Fruit fly (Drosophila melanogaster) whole organism, embryonic: Measurements from ENCODE around the gene CG43901.

Experiments
- Adf1 ChIP-seq: fragments of 200-800 bp; sonication (Bioruptor generic); IDR thresholded peaks from 2 replicates; pipeline ENCODE4 v1.3.6; 2022; ENCODE audit warnings: missing biosample characterization, missing genetic modification characterization
- Atf-2 ChIP-seq: fragments of 200-800 bp; sonication (Bioruptor generic); optimal IDR thresholded peaks from 2 replicates; lab custom pipeline; 2016; ENCODE audit warnings: missing biosample characterization, missing genetic modification characterization
- Atf6 ChIP-seq: fragments of 200-800 bp; sonication (Bioruptor generic); IDR thresholded peaks from 2 replicates; pipeline ENCODE4 v1.3.6; 2022; ENCODE audit warnings: missing biosample characterization, missing genetic modification characterization
- Bgb ChIP-seq: fragments of 200-800 bp; sonication (Bioruptor generic); IDR thresholded peaks from 2 replicates; pipeline ENCODE4 v1.3.6; 2022; ENCODE audit warnings: missing biosample characterization, missing genetic modification characterization; ENCODE audit not compliant: partially characterized antibody
- CG10543 ChIP-seq: fragments of 200-800 bp; sonication (Bioruptor generic); optimal IDR thresholded peaks from 3 replicates; lab custom pipeline; 2017; ENCODE audit warnings: missing biosample characterization, mild to moderate bottlenecking, missing genetic modification characterization, moderate library complexity
- CG10565 ChIP-seq: fragments of 200-800 bp; sonication (Bioruptor generic); optimal IDR thresholded peaks from 3 replicates; lab custom pipeline; 2016; ENCODE audit warnings: missing biosample characterization, mild to moderate bottlenecking, missing genetic modification characterization
- CG11504 ChIP-seq: fragments of 200-800 bp; sonication (Bioruptor generic); optimal IDR thresholded peaks from 3 replicates; lab custom pipeline; 2019; ENCODE audit warnings: missing biosample characterization, mild to moderate bottlenecking, missing genetic modification characterization, moderate library complexity
- CG12391 ChIP-seq: fragments of 200-800 bp; sonication (Bioruptor generic); optimal IDR thresholded peaks from 3 replicates; lab custom pipeline; 2018; ENCODE audit warnings: missing biosample characterization, mild to moderate bottlenecking, missing genetic modification characterization, moderate library complexity
- CG13424 ChIP-seq: fragments of 200-800 bp; sonication (Bioruptor generic); optimal IDR thresholded peaks from 2 replicates; lab custom pipeline; 2019; ENCODE audit warnings: missing biosample characterization, mild to moderate bottlenecking, missing genetic modification characterization, moderate library complexity
- CG14441 ChIP-seq: fragments of 200-800 bp; sonication (Bioruptor generic); IDR thresholded peaks from 2 replicates; pipeline ENCODE4 v1.3.6; 2022; ENCODE audit warnings: missing biosample characterization, missing genetic modification characterization
- CG15269 ChIP-seq: fragments of 200-800 bp; sonication (Bioruptor generic); optimal IDR thresholded peaks from 2 replicates; lab custom pipeline; 2018; ENCODE audit warnings: missing biosample characterization, mild to moderate bottlenecking, missing genetic modification characterization, moderate library complexity
- CG15696 ChIP-seq: fragments of 200-800 bp; sonication (Bioruptor generic); optimal IDR thresholded peaks from 2 replicates; lab custom pipeline; 2019; ENCODE audit warnings: missing biosample characterization, mild to moderate bottlenecking, missing genetic modification characterization, moderate library complexity
- CG16815 ChIP-seq: fragments of 200-800 bp; sonication (Bioruptor generic); optimal IDR thresholded peaks from 3 replicates; lab custom pipeline; 2017; ENCODE audit warnings: missing biosample characterization, mild to moderate bottlenecking, missing genetic modification characterization
- CG17612 ChIP-seq: fragments of 200-800 bp; sonication (Bioruptor generic); IDR thresholded peaks from 2 replicates; pipeline ENCODE4 v1.3.6; 2022; ENCODE audit warnings: missing biosample characterization, missing genetic modification characterization
- CG3281 ChIP-seq: fragments of 200-800 bp; sonication (Bioruptor generic); optimal IDR thresholded peaks from 3 replicates; lab custom pipeline; 2017; ENCODE audit warnings: missing biosample characterization, mild to moderate bottlenecking, missing genetic modification characterization
- CG6683 ChIP-seq: fragments of 200-800 bp; sonication (Bioruptor generic); optimal IDR thresholded peaks from 2 replicates; lab custom pipeline; 2017; ENCODE audit warnings: missing biosample characterization, mild to moderate bottlenecking, missing genetic modification characterization, missing genetic modification reagents
- CG7271 ChIP-seq: fragments of 200-800 bp; sonication (Bioruptor generic); optimal IDR thresholded peaks from 2 replicates; lab custom pipeline; 2018; ENCODE audit warnings: missing biosample characterization, mild to moderate bottlenecking, missing genetic modification characterization, moderate library complexity
- CG8359 ChIP-seq: fragments of 200-800 bp; sonication (Bioruptor generic); optimal IDR thresholded peaks from 2 replicates; lab custom pipeline; 2017; ENCODE audit warnings: missing biosample characterization, mild to moderate bottlenecking, missing genetic modification characterization, borderline replicate concordance
- CG8765 ChIP-seq: fragments of 200-800 bp; sonication (Bioruptor generic); IDR thresholded peaks from 2 replicates; pipeline ENCODE4 v1.3.6; 2022; ENCODE audit warnings: missing biosample characterization, missing genetic modification characterization
- CG8944 ChIP-seq: fragments of 200-800 bp; sonication (Bioruptor generic); optimal IDR thresholded peaks from 3 replicates; lab custom pipeline; 2016; ENCODE audit warnings: missing biosample characterization, missing genetic modification characterization
- Doc3 ChIP-seq: fragments of 200-800 bp; sonication (Bioruptor generic); IDR thresholded peaks from 3 replicates; pipeline ENCODE4 v1.3.6; 2022; ENCODE audit warnings: missing biosample characterization, missing genetic modification characterization; ENCODE audit not compliant: partially characterized antibody
- E2f1 ChIP-seq: fragments of 200-800 bp; sonication (Bioruptor generic); IDR thresholded peaks from 2 replicates; pipeline ENCODE4 v1.3.6; 2022; ENCODE audit warnings: missing biosample characterization, missing genetic modification characterization
- Lim3 ChIP-seq: fragments of 200-800 bp; sonication (Bioruptor generic); IDR thresholded peaks from 2 replicates; pipeline ENCODE4 v1.3.6; 2022; ENCODE audit warnings: missing biosample characterization, missing genetic modification characterization
- Mrtf ChIP-seq: fragments of 200-800 bp; sonication (Bioruptor generic); IDR thresholded peaks from 3 replicates; pipeline ENCODE4 v1.3.6; 2022; ENCODE audit warnings: missing biosample characterization, missing genetic modification characterization
- Oaz ChIP-seq: fragments of 200-800 bp; sonication (Bioruptor generic); IDR thresholded peaks from 2 replicates; pipeline ENCODE4 v1.3.6; 2022; ENCODE audit warnings: missing biosample characterization, missing genetic modification characterization
- Sin3A ChIP-seq: fragments of >200 bp; optimal IDR thresholded peaks from 2 replicates; lab custom pipeline; 2018
- Ssrp ChIP-seq: fragments of 200-800 bp; sonication (Bioruptor generic); optimal IDR thresholded peaks from 2 replicates; lab custom pipeline; 2018; ENCODE audit warnings: missing biosample characterization, mild to moderate bottlenecking, missing genetic modification characterization, moderate library complexity
- Vsx1 ChIP-seq: fragments of 200-800 bp; sonication (Bioruptor generic); optimal IDR thresholded peaks from 2 replicates; lab custom pipeline; 2017; ENCODE audit warnings: missing biosample characterization, mild to moderate bottlenecking, missing genetic modification characterization, missing genetic modification reagents
- abd-A ChIP-seq: fragments of 200-800 bp; sonication (Bioruptor generic); optimal IDR thresholded peaks from 3 replicates; lab custom pipeline; 2019; ENCODE audit warnings: missing biosample characterization, mild to moderate bottlenecking, missing genetic modification characterization, moderate library complexity
- ato ChIP-seq: fragments of 200-800 bp; sonication (Bioruptor generic); IDR thresholded peaks from 2 replicates; pipeline ENCODE4 v1.3.6; 2022; ENCODE audit warnings: missing biosample characterization, missing genetic modification characterization; ENCODE audit not compliant: partially characterized antibody
- br ChIP-seq: fragments of >200 bp; optimal IDR thresholded peaks from 2 replicates; lab custom pipeline; 2017
- cas ChIP-seq: fragments of 200-800 bp; sonication (Bioruptor generic); IDR thresholded peaks from 2 replicates; pipeline ENCODE4 v1.3.6; 2022; ENCODE audit warnings: missing biosample characterization, missing genetic modification characterization
- chinmo ChIP-seq: fragments of 200-800 bp; sonication (Bioruptor generic); IDR thresholded peaks from 4 replicates; pipeline ENCODE4 v1.3.6; 2022; ENCODE audit warnings: missing biosample characterization, missing genetic modification characterization; ENCODE audit not compliant: partially characterized antibody
- corto ChIP-seq: fragments of 200-800 bp; sonication (Bioruptor generic); optimal IDR thresholded peaks from 2 replicates; lab custom pipeline; 2016; ENCODE audit warnings: missing biosample characterization, mild to moderate bottlenecking, missing genetic modification characterization, moderate library complexity
- croc ChIP-seq: fragments of 200-800 bp; sonication (Bioruptor generic); conservative IDR thresholded peaks from 3 replicates; pipeline ENCODE4 v1.3.6; 2022; ENCODE audit warnings: missing biosample characterization, missing genetic modification characterization
- crp ChIP-seq, 2 experiments: fragments of 200-800 bp; sonication (Bioruptor generic); optimal IDR thresholded peaks; 2 replicates in 1 of 2; 3 replicates in 1 of 2; lab custom pipeline; 2017; ENCODE audit warnings: missing biosample characterization in 2 of 2, missing genetic modification characterization in 2 of 2, mild to moderate bottlenecking in 1 of 2, moderate library complexity in 1 of 2
- dmrt99B ChIP-seq: fragments of 200-800 bp; sonication (Bioruptor generic); optimal IDR thresholded peaks from 2 replicates; lab custom pipeline; 2018; ENCODE audit warnings: missing biosample characterization, mild to moderate bottlenecking, missing genetic modification characterization, moderate library complexity
- emc ChIP-seq: fragments of 200-800 bp; sonication (Bioruptor generic); optimal IDR thresholded peaks from 2 replicates; lab custom pipeline; 2016; ENCODE audit warnings: missing biosample characterization, missing genetic modification characterization
- ewg ChIP-seq: fragments of 200-800 bp; sonication (Bioruptor generic); optimal IDR thresholded peaks from 3 replicates; lab custom pipeline; 2017; ENCODE audit warnings: mild to moderate bottlenecking, missing biosample characterization, missing genetic modification reagents, missing genetic modification characterization
- fd96Cb ChIP-seq: fragments of 200-800 bp; sonication (Bioruptor generic); optimal IDR thresholded peaks from 2 replicates; lab custom pipeline; 2018; ENCODE audit warnings: missing biosample characterization, mild to moderate bottlenecking, missing genetic modification characterization, moderate library complexity
- mld ChIP-seq: fragments of 200-800 bp; sonication (Bioruptor generic); IDR thresholded peaks from 3 replicates; pipeline ENCODE4 v1.3.6; 2022; ENCODE audit warnings: missing biosample characterization, missing genetic modification characterization; ENCODE audit not compliant: partially characterized antibody
- nerfin-1 ChIP-seq: fragments of 200-800 bp; sonication (Bioruptor generic); optimal IDR thresholded peaks from 3 replicates; lab custom pipeline; 2019; ENCODE audit warnings: missing biosample characterization, mild to moderate bottlenecking, missing genetic modification characterization, moderate library complexity
- nom ChIP-seq: fragments of 200-800 bp; sonication (Bioruptor generic); optimal IDR thresholded peaks from 2 replicates; lab custom pipeline; 2017; ENCODE audit warnings: missing biosample characterization, missing genetic modification characterization, mild to moderate bottlenecking, moderate library complexity, missing genetic modification reagents
- pzg ChIP-seq: fragments of 200-800 bp; sonication (Bioruptor generic); optimal IDR thresholded peaks from 3 replicates; lab custom pipeline; 2018; ENCODE audit warnings: missing biosample characterization, mild to moderate bottlenecking, missing genetic modification characterization, moderate library complexity
- row ChIP-seq: fragments of 200-800 bp; sonication (Bioruptor generic); IDR thresholded peaks from 3 replicates; pipeline ENCODE4 v1.3.6; 2022; ENCODE audit warnings: missing biosample characterization, missing genetic modification characterization
- sim ChIP-seq: fragments of 200-800 bp; sonication (Bioruptor generic); IDR thresholded peaks from 2 replicates; pipeline ENCODE4 v1.3.6; 2022; ENCODE audit warnings: missing biosample characterization, missing genetic modification characterization
- sob ChIP-seq: fragments of 200-800 bp; sonication (Bioruptor generic); IDR thresholded peaks from 2 replicates; pipeline ENCODE4 v1.3.6; 2022; ENCODE audit warnings: missing biosample characterization, missing genetic modification characterization
- toy ChIP-seq: fragments of 200-800 bp; sonication (Bioruptor generic); IDR thresholded peaks from 2 replicates; pipeline ENCODE4 v1.3.6; 2022; ENCODE audit warnings: missing biosample characterization, missing genetic modification characterization
- trem ChIP-seq: fragments of 200-800 bp; optimal IDR thresholded peaks from 3 replicates; lab custom pipeline; 2019; ENCODE audit warnings: missing biosample characterization, mild to moderate bottlenecking, missing genetic modification characterization, moderate library complexity
- twi ChIP-seq: fragments of 200-800 bp; optimal IDR thresholded peaks from 2 replicates; lab custom pipeline; 2019; ENCODE audit warnings: missing biosample characterization, mild to moderate bottlenecking, missing genetic modification characterization, moderate library complexity

CG43901 gene

dm6 chrX:10857376-10857775 lies 48.2 kb upstream of the CG43901 start, which contains the start of the genes sofe and CG2186 (continued):
- TF ChIP-seq CG8359 (GFP tag; lab: Kevin White, UChicago) = no peak
- TF ChIP-seq toy (GFP tag; lab: Robert Waterston, UW) = no peak
- TF ChIP-seq CG17612 (GFP tag; lab: Robert Waterston, UW) = no peak
- no peak for TF ChIP-seq CG15269 (tag; lab: Kevin White, UChicago)
- peak; percentile 16 for TF ChIP-seq CG3281 (GFP tag; lab: Kevin White, UChicago)
- no peak for TF ChIP-seq abd-A
- peak; percentile 5 for TF ChIP-seq fd96Cb (tag; lab: Kevin White, UChicago)
- TF ChIP-seq Atf6 (GFP tag; lab: Robert Waterston, UW) = peak; percentile 40; the same call in 1 of the 2 replicates
- TF ChIP-seq E2f1 (GFP tag; lab: Robert Waterston, UW) = peak; percentile 23; the same call in 1 of the 2 replicates
- TF ChIP-seq br (lab: Kevin White, UChicago) = no peak
- TF ChIP-seq CG15696 (tag; lab: Kevin White, UChicago) = peak; percentile 47
- TF ChIP-seq CG12391 (tag; lab: Kevin White, UChicago) = peak; percentile 70
- no peak for TF ChIP-seq CG6683 (GFP tag; lab: Kevin White, UChicago)
- TF ChIP-seq CG8944 (GFP tag; lab: Kevin White, UChicago) = peak; percentile 44
- peak; percentile 86 for TF ChIP-seq CG11504
- TF ChIP-seq Doc3 (GFP tag; lab: Robert Waterston, UW) = peak; percentile 87
- no peak for TF ChIP-seq sim
- TF ChIP-seq ewg = peak; percentile 15
- TF ChIP-seq emc = no peak
- peak; percentile 15; the same call in 1 of the 3 replicates for TF ChIP-seq mld (GFP tag; lab: Robert Waterston, UW)
- peak; percentile 81 for TF ChIP-seq Bgb (GFP tag; lab: Robert Waterston, UW)
- peak in 1 of 2 experiments; percentile 6 for TF ChIP-seq crp (GFP tag; optimal IDR thresholded peaks at IDR 0.05; lab: Kevin White, UChicago)
- TF ChIP-seq row (GFP tag; lab: Robert Waterston, UW) = peak; percentile 71
- peak; percentile 34 for TF ChIP-seq Ssrp
- TF ChIP-seq nom (GFP tag; lab: Kevin White, UChicago) = no peak
- TF ChIP-seq nerfin-1 = no peak
- TF ChIP-seq Atf-2 (GFP tag; lab: Kevin White, UChicago) = peak; percentile 33
- TF ChIP-seq CG7271 (tag; lab: Kevin White, UChicago) = peak; percentile 50
- TF ChIP-seq sob = peak; percentile 65
- TF ChIP-seq Vsx1 (GFP tag; lab: Kevin White, UChicago) = no peak
- 0 out of 4 replicates have a peak, but pooled peaks have one; percentile 50 for TF ChIP-seq chinmo (GFP tag; lab: Robert Waterston, UW)
- no peak for TF ChIP-seq Oaz (GFP tag; lab: Robert Waterston, UW)
- TF ChIP-seq trem (tag; lab: Kevin White, UChicago) = peak; percentile 81
- TF ChIP-seq corto (GFP tag; lab: Kevin White, UChicago) = no peak
- TF ChIP-seq CG16815 (GFP tag; lab: Kevin White, UChicago) = peak; percentile 30
- TF ChIP-seq CG14441 = no peak
- peak; percentile 65 for TF ChIP-seq CG13424
- peak; percentile 27 for TF ChIP-seq CG10543 (GFP tag; lab: Kevin White, UChicago)
- TF ChIP-seq CG10565 = no peak
- TF ChIP-seq Adf1 = no peak
- 0 out of 2 replicates have a peak, but pooled peaks have one; percentile 31 for TF ChIP-seq cas (GFP tag; lab: Robert Waterston, UW)
- TF ChIP-seq dmrt99B (tag; lab: Kevin White, UChicago) = no peak
- TF ChIP-seq Lim3 = no peak
- TF ChIP-seq twi (tag; lab: Kevin White, UChicago) = no peak
- no peak for TF ChIP-seq CG8765 (GFP tag; lab: Robert Waterston, UW)
- peak; percentile 81 for TF ChIP-seq pzg (GFP tag; lab: Kevin White, UChicago)
- no peak for TF ChIP-seq Mrtf
- peak; percentile 87 for TF ChIP-seq Sin3A (lab: Kevin White, UChicago)
- TF ChIP-seq ato (GFP tag; lab: Robert Waterston, UW) = peak; percentile 62
- TF ChIP-seq croc (GFP tag; lab: Robert Waterston, UW) = no peak
